Worm (Caenorhabditis elegans): ENCODE data around the gene K11D12.6.
"Not testable (repeated sequence)": the region's sequence is repeated elsewhere in the genome, so short reads cannot be mapped to it uniquely, and the experiment has no call there.

K11D12.6 gene

ce11 chrV:5049333-5049942, 14.5 kb upstream of the K11D12.6 start, which contains the start of the genes pqn-51 and K11D12.14 (continued):
- TF ChIP-seq ceh-32 (tag; optimal IDR thresholded peaks at IDR 0.05; ENCODE audit: poor library complexity) (peak; percentile 21), hif-1 (tag; optimal IDR thresholded peaks at IDR 0.05) (peak; percentile 61 to 75), spr-1 (tag; optimal IDR thresholded peaks at IDR 0.05) (peak; percentile 81), aly-2 (tag; optimal IDR thresholded peaks at IDR 0.05) (peak; percentile 22), R02D3.7 (tag; optimal IDR thresholded peaks at IDR 0.05) (no peak), dpl-1 (GFP tag; optimal IDR thresholded peaks at IDR 0.05) (peak; percentile 90)

ce11 chrV:5047230-5047629, 12.3 kb upstream of the K11D12.6 start:
- TF ChIP-seq Y75B8A.6 (GFP tag; IDR thresholded peaks at IDR 0.05) (0 out of 2 replicates have a peak, but pooled peaks have one; percentile 33), lin-1 (GFP tag; IDR thresholded peaks at IDR 0.05) (peak; percentile 60; the same call in 1 of the 2 replicates), snpc-1.2 (GFP tag; IDR thresholded peaks at IDR 0.05) (0 out of 2 replicates have a peak, but pooled peaks have one; percentile 30), madf-9 (GFP tag; conservative IDR thresholded peaks at IDR 0.05) (peak; percentile 77), arid-1 (GFP tag; conservative IDR thresholded peaks at IDR 0.05) (peak; percentile 79; the same call in 1 of the 2 replicates), dmd-6 (GFP tag; IDR thresholded peaks at IDR 0.05) (peak; percentile 89), ctbp-1 (GFP tag; IDR thresholded peaks at IDR 0.05) (peak; percentile 95), dmd-9 (GFP tag; IDR thresholded peaks at IDR 0.05) (0 out of 2 replicates have a peak, but pooled peaks have one; percentile 64), ZK337.2 (GFP tag; IDR thresholded peaks at IDR 0.05) (peak; percentile 46; the same call in 1 of the 2 replicates), set-16 (GFP tag; IDR thresholded peaks at IDR 0.05) (peak; percentile 94), ceh-44 (GFP tag; IDR thresholded peaks at IDR 0.05) (peak; percentile 86), saeg-2 (GFP tag; IDR thresholded peaks at IDR 0.05) (peak; percentile 79), Y48G9A.11 (GFP tag; IDR thresholded peaks at IDR 0.05) (peak; percentile 57; the same call in 1 of the 2 replicates), dmd-8 (GFP tag; IDR thresholded peaks at IDR 0.05) (0 out of 2 replicates have a peak, but pooled peaks have one; percentile 59), tra-1 (GFP tag; IDR thresholded peaks at IDR 0.05) (peak; percentile 92), php-3 (GFP tag; IDR thresholded peaks at IDR 0.05) (peak; percentile 82), mdt-29 (GFP tag; IDR thresholded peaks at IDR 0.05) (peak; percentile 75), D1046.2 (GFP tag; IDR thresholded peaks at IDR 0.05) (peak; percentile 73; the same call in 1 of the 2 replicates), nhr-42 (GFP tag; IDR thresholded peaks at IDR 0.05) (peak; percentile 93), ceh-20 (GFP tag; IDR thresholded peaks at IDR 0.05) (peak; percentile 91), lin-38 (GFP tag; IDR thresholded peaks at IDR 0.05) (peak; percentile 90), pha-4 (GFP tag; IDR thresholded peaks at IDR 0.05) (peak; percentile 80), hmg-1.1 (GFP tag; IDR thresholded peaks at IDR 0.05) (peak; percentile 97), zfp-3 (GFP tag; conservative IDR thresholded peaks at IDR 0.05) (peak; percentile 82), rbr-2 (tag; optimal IDR thresholded peaks at IDR 0.05) (peak; percentile 25), lin-29 (GFP tag; IDR thresholded peaks at IDR 0.05) (peak; percentile 81), vab-7 (GFP tag; IDR thresholded peaks at IDR 0.05) (peak; percentile 81; the same call in 1 of the 2 replicates)
- TF ChIP-seq pha-4 (tag; optimal IDR thresholded peaks at IDR 0.05) = not testable (repeated sequence)

ce11 chrV:5046558-5046957, 11.6 kb upstream of the K11D12.6 start:
- TF ChIP-seq hmg-1.1 (GFP tag; IDR thresholded peaks at IDR 0.05) (no peak), aly-2 (tag; optimal IDR thresholded peaks at IDR 0.05) (no peak), T26A8.4 (GFP tag; IDR thresholded peaks at IDR 0.05) (no peak), ama-1 (optimal IDR thresholded peaks at IDR 0.05) (no peak), sdz-12 (GFP tag; optimal IDR thresholded peaks at IDR 0.05) (no peak), lin-15B (tag; optimal IDR thresholded peaks at IDR 0.05) (no peak), nhr-48 (tag; optimal IDR thresholded peaks at IDR 0.05) (no peak), zip-2 (tag; optimal IDR thresholded peaks at IDR 0.05) (no peak), nhr-41 (GFP tag; IDR thresholded peaks at IDR 0.05) (no peak), egl-43 (GFP tag; IDR thresholded peaks at IDR 0.05) (no peak), Y5F2A.4 (GFP tag; optimal IDR thresholded peaks at IDR 0.05) (no peak), mdl-1 (tag; optimal IDR thresholded peaks at IDR 0.05) (no peak), ces-1 (GFP tag; optimal IDR thresholded peaks at IDR 0.05) (no peak), unc-130 (GFP tag; optimal IDR thresholded peaks at IDR 0.05) (no peak), rbr-2 (tag; optimal IDR thresholded peaks at IDR 0.05) (no peak), spr-1 (tag; optimal IDR thresholded peaks at IDR 0.05) (no peak), lim-7 (GFP tag; IDR thresholded peaks at IDR 0.05) (no peak), nhr-10 (tag; optimal IDR thresholded peaks at IDR 0.05) (no peak)

Data from whole organism, L4 larva.